Comparison of ENCODE assay signal across 4 fruit fly cellular contexts in the genomic region with DNA sequence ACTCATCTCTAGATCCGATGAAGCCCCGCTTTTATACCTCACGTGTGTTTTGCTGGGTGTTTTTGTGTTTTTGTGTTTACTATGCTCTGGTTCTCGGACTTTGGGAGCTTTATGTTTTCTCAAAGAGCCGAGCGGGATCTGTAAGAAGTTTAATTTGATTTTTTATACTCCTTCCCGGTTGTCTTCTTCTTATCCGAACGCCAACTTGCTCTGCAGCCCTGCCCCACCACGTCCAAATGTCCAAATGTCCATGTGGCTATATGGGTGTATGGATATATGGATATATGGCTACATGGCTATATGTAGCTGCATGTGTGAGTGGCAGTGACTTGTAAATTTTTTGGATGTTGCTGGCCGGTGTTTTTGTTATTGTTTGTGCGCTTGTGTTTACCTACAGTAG.
A peak's percentile ranks its signal among the peaks of the same experiment; 100 is the strongest.
TF ChIP-seq lines count a peak whose summit lies in the region.

No protein-coding gene starts in this region.

- no peak for TF ChIP-seq CTCF in whole organism, embryonic (GFP tag; optimal IDR thresholded peaks at IDR 0.05; lab: Kevin White, UChicago)

TF ChIP-seq in whole organism, embryonic, 481 proteins besides CTCF, POLR2A, EP300 and RAD21:
- peak; percentile 52 for TF ChIP-seq CG15269 (tag; optimal IDR thresholded peaks at IDR 0.05; lab: Kevin White, UChicago)
- no peak for TF ChIP-seq Bdp1 (GFP tag; optimal IDR thresholded peaks at IDR 0.05; lab: Kevin White, UChicago)
- TF ChIP-seq CG12236 (GFP tag; optimal IDR thresholded peaks at IDR 0.05; lab: Kevin White, UChicago): no peak
- TF ChIP-seq CG13894 (tag; optimal IDR thresholded peaks at IDR 0.05; lab: Kevin White, UChicago): peak; percentile 50
- no peak for TF ChIP-seq HmgZ (tag; optimal IDR thresholded peaks at IDR 0.05; lab: Kevin White, UChicago)
- peak; percentile 30 for TF ChIP-seq CG17385 (GFP tag; optimal IDR thresholded peaks at IDR 0.05; lab: Kevin White, UChicago)
- peak; percentile 39 for TF ChIP-seq cg (GFP tag; optimal IDR thresholded peaks at IDR 0.05; lab: Kevin White, UChicago)
- TF ChIP-seq kah (GFP tag; optimal IDR thresholded peaks at IDR 0.05; lab: Kevin White, UChicago): no peak
- TF ChIP-seq mam (GFP tag; optimal IDR thresholded peaks at IDR 0.05; lab: Kevin White, UChicago): no peak
- peak; percentile 46 for TF ChIP-seq kni (GFP tag; optimal IDR thresholded peaks at IDR 0.05; lab: Kevin White, UChicago)

TF ChIP-seq in whole organism, prepupa, 60 proteins besides CTCF, POLR2A, EP300 and RAD21:
- TF ChIP-seq eg (GFP tag; IDR thresholded peaks at IDR 0.05; lab: Robert Waterston, UW) (no peak), CG34406 (GFP tag; optimal IDR thresholded peaks at IDR 0.05; lab: Kevin White, UChicago) (no peak), CG6854 (GFP tag; optimal IDR thresholded peaks at IDR 0.05; lab: Kevin White, UChicago) (peak; percentile 70), dsx (GFP tag; optimal IDR thresholded peaks at IDR 0.05; lab: Kevin White, UChicago; ENCODE audit: poor library complexity, severe bottlenecking) (peak; percentile 4), ss (GFP tag; optimal IDR thresholded peaks at IDR 0.05; lab: Kevin White, UChicago) (peak in 1 of 2 experiments; percentile 25)

TF ChIP-seq in whole organism, pupa, 21 proteins besides CTCF, POLR2A, EP300 and RAD21:
- TF ChIP-seq Snoo (tag; optimal IDR thresholded peaks at IDR 0.05; lab: Kevin White, UChicago): no peak
- peak; percentile 36 for TF ChIP-seq CG13204 (GFP tag; optimal IDR thresholded peaks at IDR 0.05; lab: Kevin White, UChicago)
- peak; percentile 50 for TF ChIP-seq EcR (GFP tag; optimal IDR thresholded peaks at IDR 0.05; lab: Kevin White, UChicago)

TF ChIP-seq in whole organism, wandering third instar larva, 38 proteins besides CTCF, POLR2A, EP300 and RAD21:
- TF ChIP-seq woc (GFP tag; optimal IDR thresholded peaks at IDR 0.05; lab: Kevin White, UChicago) (peak; percentile 74), Dif (GFP tag; optimal IDR thresholded peaks at IDR 0.05; lab: Kevin White, UChicago; ENCODE audit: partially characterized antibody) (peak; percentile 11), dsf (GFP tag; optimal IDR thresholded peaks at IDR 0.05; lab: Kevin White, UChicago; ENCODE audit: borderline replicate concordance) (no peak), Vsx2 (GFP tag; optimal IDR thresholded peaks at IDR 0.05; lab: Kevin White, UChicago; ENCODE audit: partially characterized antibody) (peak; percentile 27), sv (GFP tag; optimal IDR thresholded peaks at IDR 0.05; lab: Kevin White, UChicago) (no peak)
